Worm (Caenorhabditis elegans) whole organism, L4 larva: ENCODE data around the gene ctg-2.
A peak's percentile ranks its signal among the peaks of the same experiment; 100 is the strongest.

ENCODE experiments used
- D1046.2 ChIP-seq: fragments of 200-800 bp; sonication (Bioruptor generic); IDR thresholded peaks from 2 replicates; pipeline ENCODE4 v1.3.6; 2022; ENCODE audit warnings: missing genetic modification characterization, missing compliant biosample characterization
- F10B5.3 ChIP-seq: sonication (generic microtip); optimal IDR thresholded peaks from 2 replicates; lab custom pipeline; 2016; ENCODE audit warnings: mild to moderate bottlenecking, missing genetic modification characterization, missing compliant biosample characterization
- R02D3.7 ChIP-seq: fragments of 150-350 bp; sonication (generic microtip); optimal IDR thresholded peaks from 3 replicates; lab custom pipeline; 2014; ENCODE audit warnings: missing biosample characterization, missing genetic modification characterization
- T20F7.1 ChIP-seq: fragments of 200-800 bp; sonication (Bioruptor generic); optimal IDR thresholded peaks from 2 replicates; lab custom pipeline; 2018; ENCODE audit warnings: mild to moderate bottlenecking, missing genetic modification characterization, missing compliant biosample characterization
- Y48G9A.11 ChIP-seq: fragments of 200-800 bp; sonication (Bioruptor generic); IDR thresholded peaks from 2 replicates; pipeline ENCODE4 v1.3.6; 2022; ENCODE audit warnings: missing genetic modification reagents, missing genetic modification characterization, missing compliant biosample characterization
- Y75B8A.6 ChIP-seq: fragments of 200-800 bp; sonication (Bioruptor generic); IDR thresholded peaks from 2 replicates; pipeline ENCODE4 v1.3.6; 2022; ENCODE audit warnings: missing genetic modification reagents, missing genetic modification characterization, missing compliant biosample characterization
- ZK546.5 ChIP-seq, 2 experiments: sonication (generic microtip); optimal IDR thresholded peaks; 2 replicates each; lab custom pipeline; 2017; ENCODE audit warnings: missing biosample characterization in 2 of 2, missing genetic modification characterization in 2 of 2
- aha-1 ChIP-seq: fragments of 150-350 bp; peaks from one replicate; lab custom pipeline; 2014; ENCODE audit warnings: missing biosample characterization, missing genetic modification characterization
- ceh-20 ChIP-seq: fragments of 200-800 bp; sonication (Bioruptor generic); IDR thresholded peaks from 2 replicates; pipeline ENCODE4 v1.3.6; 2022; ENCODE audit warnings: missing genetic modification reagents, missing genetic modification characterization, missing compliant biosample characterization
- ceh-32 ChIP-seq: sonication (generic microtip); optimal IDR thresholded peaks from 2 replicates; lab custom pipeline; 2016; ENCODE audit warnings: mild to moderate bottlenecking, missing genetic modification characterization, missing compliant biosample characterization; ENCODE audit not compliant: poor library complexity
- ceh-44 ChIP-seq: fragments of 200-800 bp; sonication (Bioruptor generic); IDR thresholded peaks from 2 replicates; pipeline ENCODE4 v1.3.6; 2022; ENCODE audit warnings: missing genetic modification reagents, missing genetic modification characterization, missing compliant biosample characterization
- ces-1 ChIP-seq: fragments of 150-350 bp; sonication (generic microtip); optimal IDR thresholded peaks from 4 replicates; lab custom pipeline; 2014; ENCODE audit warnings: missing biosample characterization, missing genetic modification reagents, missing genetic modification characterization
- ctbp-1 ChIP-seq: fragments of 200-800 bp; sonication (Bioruptor generic); IDR thresholded peaks from 2 replicates; pipeline ENCODE4 v1.3.6; 2022; ENCODE audit warnings: missing genetic modification reagents, missing genetic modification characterization, missing compliant biosample characterization
- daf-8 ChIP-seq: fragments of 200-800 bp; sonication (Bioruptor generic); IDR thresholded peaks from 2 replicates; pipeline ENCODE4 v1.3.6; 2022; ENCODE audit warnings: missing genetic modification characterization, missing compliant biosample characterization
- dmd-6 ChIP-seq: fragments of 200-800 bp; sonication (Bioruptor generic); IDR thresholded peaks from 2 replicates; pipeline ENCODE4 v1.3.6; 2022; ENCODE audit warnings: missing genetic modification reagents, missing genetic modification characterization, missing compliant biosample characterization
- duxl-1 ChIP-seq: sonication (generic microtip); optimal IDR thresholded peaks from 2 replicates; lab custom pipeline; 2016; ENCODE audit warnings: mild to moderate bottlenecking, missing genetic modification characterization, moderate library complexity, missing compliant biosample characterization; ENCODE audit not compliant: poor library complexity
- dve-1 ChIP-seq: sonication (generic microtip); optimal IDR thresholded peaks from 2 replicates; lab custom pipeline; 2017; ENCODE audit warnings: antibody characterized with exemption, mild to moderate bottlenecking, missing genetic modification characterization, missing compliant biosample characterization; ENCODE audit not compliant: insufficient read depth
- egl-27 ChIP-seq: sonication (generic microtip); optimal IDR thresholded peaks from 3 replicates; lab custom pipeline; 2017; ENCODE audit warnings: missing biosample characterization, missing genetic modification reagents, missing genetic modification characterization
- hif-1 ChIP-seq, 2 experiments: sonication (generic microtip); optimal IDR thresholded peaks; 2 replicates each; lab custom pipeline; 2016 to 2017; ENCODE audit warnings: missing compliant biosample characterization in 2 of 2, missing genetic modification characterization in 2 of 2, missing genetic modification reagents in 2 of 2, missing genotype in 2 of 2, mild to moderate bottlenecking in 1 of 2
- hlh-11 ChIP-seq: fragments of 200-800 bp; sonication (Bioruptor generic); optimal IDR thresholded peaks from 2 replicates; lab custom pipeline; 2018; ENCODE audit warnings: mild to moderate bottlenecking, missing genetic modification characterization, missing compliant biosample characterization
- hlh-30 ChIP-seq: sonication (generic microtip); optimal IDR thresholded peaks from 2 replicates; lab custom pipeline; 2017; ENCODE audit warnings: antibody characterized with exemption, mild to moderate bottlenecking, missing genetic modification characterization, missing compliant biosample characterization; ENCODE audit not compliant: insufficient read depth
- hmg-1.1 ChIP-seq: fragments of 200-800 bp; sonication (Bioruptor generic); IDR thresholded peaks from 2 replicates; pipeline ENCODE4 v1.3.6; 2022; ENCODE audit warnings: missing genetic modification reagents, missing genetic modification characterization, missing compliant biosample characterization
- jun-1 ChIP-seq: fragments of 150-350 bp; optimal IDR thresholded peaks from 2 replicates; lab custom pipeline; 2014; ENCODE audit warnings: missing biosample characterization, missing genetic modification reagents, missing genetic modification characterization
- lin-13 ChIP-seq: fragments of 150-350 bp; optimal IDR thresholded peaks from 2 replicates; lab custom pipeline; 2014; ENCODE audit warnings: missing biosample characterization, missing genetic modification reagents, missing genetic modification characterization
- lin-15B ChIP-seq: fragments of 150-350 bp; sonication (generic microtip); optimal IDR thresholded peaks from 3 replicates; lab custom pipeline; 2014; ENCODE audit warnings: missing biosample characterization, missing genetic modification characterization
- lin-38 ChIP-seq: fragments of 200-800 bp; sonication (Bioruptor generic); IDR thresholded peaks from 2 replicates; pipeline ENCODE4 v1.3.6; 2022; ENCODE audit warnings: missing genetic modification reagents, missing genetic modification characterization, missing compliant biosample characterization
- lir-3 ChIP-seq: sonication (generic microtip); optimal IDR thresholded peaks from 2 replicates; lab custom pipeline; 2016; ENCODE audit warnings: mild to moderate bottlenecking, missing genetic modification characterization, missing compliant biosample characterization
- lsy-2 ChIP-seq, 2 experiments: fragments of 150-350 bp in 1 of 2; sonication (generic microtip) in 1 of 2; optimal IDR thresholded peaks; 2 replicates each; lab custom pipeline; 2014 to 2017; ENCODE audit warnings: missing biosample characterization in 2 of 2, missing genetic modification characterization in 2 of 2
- madf-9 ChIP-seq: fragments of 200-800 bp; sonication (Bioruptor generic); conservative IDR thresholded peaks from 2 replicates; pipeline ENCODE4 v1.3.6; 2022; ENCODE audit warnings: missing genetic modification reagents, missing genetic modification characterization, missing compliant biosample characterization
- mdl-1 ChIP-seq, 2 experiments: fragments of 150-350 bp in 1 of 2; sonication (generic microtip) in 1 of 2; optimal IDR thresholded peaks; 2 replicates each; lab custom pipeline; 2014 to 2017; ENCODE audit warnings: missing biosample characterization in 2 of 2, missing genetic modification characterization in 2 of 2
- mxl-2 ChIP-seq: fragments of 200-800 bp; sonication (Bioruptor generic); conservative IDR thresholded peaks from 2 replicates; pipeline ENCODE4 v1.3.6; 2022; ENCODE audit warnings: missing genetic modification reagents, missing genetic modification characterization, missing compliant biosample characterization
- nhr-102 ChIP-seq: sonication (generic microtip); optimal IDR thresholded peaks from 2 replicates; lab custom pipeline; 2016; ENCODE audit warnings: mild to moderate bottlenecking, missing genetic modification characterization, moderate library complexity, missing compliant biosample characterization
- nhr-28 ChIP-seq: fragments of 150-350 bp; optimal IDR thresholded peaks from 2 replicates; lab custom pipeline; 2014; ENCODE audit warnings: missing biosample characterization, missing genetic modification characterization
- nhr-48 ChIP-seq: sonication (generic microtip); optimal IDR thresholded peaks from 2 replicates; lab custom pipeline; 2016; ENCODE audit warnings: mild to moderate bottlenecking, missing genetic modification characterization, missing compliant biosample characterization
- nhr-76 ChIP-seq: fragments of 150-350 bp; optimal IDR thresholded peaks from 2 replicates; lab custom pipeline; 2014; ENCODE audit warnings: missing biosample characterization, missing genetic modification characterization
- nhr-77 ChIP-seq: fragments of 150-350 bp; optimal IDR thresholded peaks from 2 replicates; lab custom pipeline; 2014; ENCODE audit warnings: missing biosample characterization, missing genetic modification characterization
- pha-4 ChIP-seq, 2 experiments: fragments of 150-350 bp in 1 of 2; fragments of 200-800 bp in 1 of 2; sonication (Bioruptor generic) in 1 of 2; IDR thresholded peaks in 1 of 2; optimal IDR thresholded peaks in 1 of 2; 2 replicates each; pipeline versions ENCODE4 v1.3.6 to Lab custom; 2014 to 2022; ENCODE audit warnings: missing genetic modification characterization in 2 of 2, missing genetic modification reagents in 2 of 2, missing biosample characterization in 1 of 2, missing compliant biosample characterization in 1 of 2
- php-3 ChIP-seq: fragments of 200-800 bp; sonication (Bioruptor generic); IDR thresholded peaks from 2 replicates; pipeline ENCODE4 v1.3.6; 2022; ENCODE audit warnings: missing genetic modification reagents, missing genetic modification characterization, missing compliant biosample characterization
- pqm-1 ChIP-seq: sonication (generic microtip); optimal IDR thresholded peaks from 2 replicates; lab custom pipeline; 2017; ENCODE audit warnings: missing biosample characterization, missing genetic modification characterization
- saeg-2 ChIP-seq: fragments of 200-800 bp; sonication (Bioruptor generic); IDR thresholded peaks from 2 replicates; pipeline ENCODE4 v1.3.6; 2022; ENCODE audit warnings: missing genetic modification reagents, missing genetic modification characterization, missing compliant biosample characterization
- sdz-12 ChIP-seq: fragments of 200-800 bp; sonication (Bioruptor generic); optimal IDR thresholded peaks from 2 replicates; lab custom pipeline; 2018; ENCODE audit warnings: mild to moderate bottlenecking, missing genetic modification characterization, missing compliant biosample characterization
- snpc-4 ChIP-seq: fragments of 150-350 bp; optimal IDR thresholded peaks from 2 replicates; lab custom pipeline; 2014; ENCODE audit warnings: missing biosample characterization, missing genetic modification characterization
- spr-1 ChIP-seq: sonication (generic microtip); optimal IDR thresholded peaks from 2 replicates; lab custom pipeline; 2016; ENCODE audit warnings: mild to moderate bottlenecking, missing genetic modification characterization, missing compliant biosample characterization
- tag-97 ChIP-seq: fragments of 200-800 bp; sonication (Bioruptor generic); IDR thresholded peaks from 2 replicates; pipeline ENCODE4 v1.3.6; 2022; ENCODE audit warnings: missing genetic modification characterization, missing compliant biosample characterization
- tra-1 ChIP-seq: fragments of 200-800 bp; sonication (Bioruptor generic); IDR thresholded peaks from 2 replicates; pipeline ENCODE4 v1.3.6; 2022; ENCODE audit warnings: missing genetic modification reagents, missing genetic modification characterization, missing compliant biosample characterization
- unc-130 ChIP-seq: sonication (generic microtip); optimal IDR thresholded peaks from 2 replicates; lab custom pipeline; 2016; ENCODE audit warnings: missing genetic modification reagents, missing genetic modification characterization, missing compliant biosample characterization
- zfp-2 ChIP-seq: sonication (generic microtip); optimal IDR thresholded peaks from 2 replicates; lab custom pipeline; 2016; ENCODE audit warnings: mild to moderate bottlenecking, missing genetic modification characterization, missing compliant biosample characterization
- zip-11 ChIP-seq: fragments of 200-800 bp; sonication (Bioruptor generic); IDR thresholded peaks from 2 replicates; pipeline ENCODE4 v1.3.6; 2022; ENCODE audit warnings: missing genetic modification characterization, missing compliant biosample characterization
- zip-2 ChIP-seq: fragments of 150-350 bp; optimal IDR thresholded peaks from 2 replicates; lab custom pipeline; 2014; ENCODE audit warnings: missing biosample characterization, missing genetic modification characterization
- ztf-11 ChIP-seq: fragments of 150-350 bp; optimal IDR thresholded peaks from 2 replicates; lab custom pipeline; 2014; ENCODE audit warnings: missing biosample characterization, missing genetic modification characterization
- ztf-7 ChIP-seq: fragments of 150-350 bp; optimal IDR thresholded peaks from 2 replicates; lab custom pipeline; 2014; ENCODE audit warnings: missing biosample characterization, missing genetic modification characterization

Gene ctg-2

DNA sequence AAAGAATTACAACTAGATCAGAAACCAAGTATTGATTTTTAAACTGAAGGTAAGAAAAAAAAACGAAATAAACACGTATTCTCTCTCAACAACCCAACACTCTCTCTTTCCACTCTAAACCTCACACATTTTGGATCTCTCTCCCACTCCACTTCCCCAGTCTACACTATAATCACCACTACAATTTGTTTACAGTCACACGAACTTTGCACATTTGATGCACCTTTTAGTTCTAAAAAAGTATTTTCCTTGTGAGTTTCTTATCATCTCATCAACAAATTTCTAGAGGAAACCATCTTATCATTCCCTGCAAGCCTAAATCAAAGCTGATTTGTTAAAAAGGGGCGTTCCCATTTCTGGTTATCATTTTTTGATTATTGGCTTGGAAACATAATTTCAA is 30.3 kb upstream of the ctg-2 start:
- TF ChIP-seq hlh-11: peak; percentile 87
- TF ChIP-seq ZK546.5 (tag; optimal IDR thresholded peaks at IDR 0.05; lab: Kevin White, UChicago): no peak
- TF ChIP-seq mdl-1 (tag; optimal IDR thresholded peaks at IDR 0.05; lab: Kevin White, UChicago): no peak
- peak; percentile 18 for TF ChIP-seq nhr-102 (tag; lab: Kevin White, UChicago)
- TF ChIP-seq nhr-77 (tag; lab: Kevin White, UChicago): peak; percentile 73
- TF ChIP-seq lir-3 (tag; lab: Kevin White, UChicago): no peak
- TF ChIP-seq dmd-6: peak; percentile 85
- TF ChIP-seq snpc-4: no peak
- TF ChIP-seq D1046.2: no peak
- peak; percentile 73 for TF ChIP-seq nhr-48 (tag; lab: Kevin White, UChicago)
- no peak for TF ChIP-seq hmg-1.1 (GFP tag; lab: Robert Waterston, UW)
- TF ChIP-seq tra-1 (GFP tag; lab: Robert Waterston, UW): no peak
- no peak for TF ChIP-seq ctbp-1 (GFP tag; lab: Robert Waterston, UW)
- peak; percentile 56 for TF ChIP-seq pqm-1 (tag; lab: Kevin White, UChicago)
- no peak for TF ChIP-seq tag-97 (GFP tag; lab: Robert Waterston, UW)
- TF ChIP-seq ztf-11 (tag; lab: Kevin White, UChicago): no peak
- TF ChIP-seq sdz-12 (GFP tag; lab: Kevin White, UChicago): no peak
- no peak for TF ChIP-seq mxl-2 (GFP tag; lab: Robert Waterston, UW)
- TF ChIP-seq egl-27 (tag; lab: Kevin White, UChicago): no peak
- no peak for TF ChIP-seq ceh-20 (GFP tag; lab: Robert Waterston, UW)
- TF ChIP-seq R02D3.7 (tag; lab: Kevin White, UChicago): no peak
- no peak for TF ChIP-seq spr-1 (tag; lab: Kevin White, UChicago)
- TF ChIP-seq hif-1 (tag; optimal IDR thresholded peaks at IDR 0.05; lab: Kevin White, UChicago): peak in 1 of 2 experiments; percentile 86
- TF ChIP-seq zfp-2 (tag; lab: Kevin White, UChicago): no peak
- peak in 1 of 2 experiments; percentile 51 for TF ChIP-seq lsy-2 (tag; optimal IDR thresholded peaks at IDR 0.05; lab: Kevin White, UChicago)
- TF ChIP-seq php-3: peak; percentile 63; the same call in 1 of the 2 replicates
- no peak for TF ChIP-seq Y48G9A.11 (GFP tag; lab: Robert Waterston, UW)
- no peak for TF ChIP-seq ceh-32 (tag; lab: Kevin White, UChicago)
- peak; percentile 80 for TF ChIP-seq aha-1 (tag; lab: Kevin White, UChicago)
- no peak for TF ChIP-seq F10B5.3 (tag; lab: Kevin White, UChicago)
- TF ChIP-seq unc-130 (GFP tag; lab: Kevin White, UChicago): no peak
- TF ChIP-seq Y75B8A.6 (GFP tag; lab: Robert Waterston, UW): no peak
- TF ChIP-seq lin-38 (GFP tag; lab: Robert Waterston, UW): no peak
- no peak for TF ChIP-seq ztf-7 (tag; lab: Kevin White, UChicago)
- no peak for TF ChIP-seq saeg-2
- peak; percentile 54 for TF ChIP-seq hlh-30 (tag; lab: Kevin White, UChicago)
- no peak for TF ChIP-seq jun-1
- no peak for TF ChIP-seq zip-2
- peak; percentile 41 for TF ChIP-seq lin-13 (GFP tag; lab: Kevin White, UChicago)
- no peak for TF ChIP-seq T20F7.1 (GFP tag; lab: Kevin White, UChicago)
- no peak for TF ChIP-seq ces-1 (GFP tag; lab: Kevin White, UChicago)
- TF ChIP-seq nhr-28 (tag; lab: Kevin White, UChicago): peak; percentile 100
- no peak for TF ChIP-seq nhr-76 (tag; lab: Kevin White, UChicago)
- no peak for TF ChIP-seq zip-11 (GFP tag; lab: Robert Waterston, UW)
- no peak for TF ChIP-seq madf-9 (GFP tag; lab: Robert Waterston, UW)
- TF ChIP-seq ceh-44: no peak
- peak; percentile 94 for TF ChIP-seq dve-1 (tag; lab: Kevin White, UChicago)
- 0 out of 2 replicates have a peak, but pooled peaks have one; percentile 42 for TF ChIP-seq pha-4 (GFP tag; IDR thresholded peaks at IDR 0.05; lab: Robert Waterston, UW)
- no peak for TF ChIP-seq pha-4 (tag; optimal IDR thresholded peaks at IDR 0.05; lab: Kevin White, UChicago)
- no peak for TF ChIP-seq duxl-1 (tag; lab: Kevin White, UChicago)
- no peak for TF ChIP-seq lin-15B
- TF ChIP-seq daf-8 (GFP tag; lab: Robert Waterston, UW): no peak
